Comparison of ENCODE assay signal across 5 fruit fly cellular contexts in the genomic region with DNA sequence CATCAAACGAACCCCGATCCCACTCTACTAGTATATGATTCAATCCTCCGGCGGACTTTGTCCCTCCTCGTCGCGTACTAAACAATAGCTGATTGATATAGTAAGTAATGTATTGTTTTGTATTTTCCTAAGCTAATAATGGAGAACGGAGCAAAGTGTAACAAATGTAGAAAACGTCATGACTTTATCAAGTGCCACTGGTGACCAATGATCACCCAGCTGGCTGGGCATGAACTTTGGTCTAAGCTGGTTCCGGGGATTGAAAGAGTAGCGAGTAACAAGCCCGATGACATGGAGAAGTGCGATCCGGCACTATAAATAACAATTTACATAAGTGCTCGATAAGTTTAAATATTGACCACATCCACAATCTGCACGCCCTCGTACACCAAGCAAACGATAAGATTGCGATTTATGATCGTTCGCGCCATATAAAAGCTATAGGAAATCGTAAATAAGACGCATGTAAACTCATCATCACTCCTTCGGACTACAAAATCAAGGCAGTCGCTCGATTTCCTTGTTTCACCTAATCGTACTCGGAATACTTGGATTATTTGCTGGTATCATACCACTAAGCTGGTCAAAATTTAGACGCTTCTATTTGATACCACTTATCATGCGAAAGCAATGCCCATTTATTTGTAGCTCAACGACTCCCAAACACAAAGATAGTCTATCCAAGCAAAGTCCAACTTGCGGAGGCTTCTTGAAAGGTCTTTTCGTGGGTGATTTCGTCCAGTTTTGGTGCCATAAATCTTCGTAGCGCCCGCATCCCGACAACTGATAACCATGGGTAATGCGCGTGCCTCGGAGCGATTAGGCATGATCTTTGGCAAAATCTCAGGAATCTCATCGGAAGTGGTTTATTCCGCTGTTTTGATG.
TF ChIP-seq lines count a peak whose summit lies in the region.

No protein-coding gene starts in this region.

- no peak for TF ChIP-seq CTCF in whole organism, embryonic (GFP tag; optimal IDR thresholded peaks at IDR 0.05; lab: Kevin White, UChicago)

TF ChIP-seq in whole organism, adult, 20 proteins besides CTCF, POLR2A, EP300 and RAD21:
- no peak for TF ChIP-seq CG33017 (tag; optimal IDR thresholded peaks at IDR 0.05; lab: Kevin White, UChicago)
- no peak for TF ChIP-seq ovo (GFP tag; optimal IDR thresholded peaks at IDR 0.05; lab: Kevin White, UChicago)
- TF ChIP-seq Crg-1 (GFP tag; optimal IDR thresholded peaks at IDR 0.05; lab: Kevin White, UChicago), result no peak
- no peak for TF ChIP-seq Clk (GFP tag; optimal IDR thresholded peaks at IDR 0.05; lab: Kevin White, UChicago)
- no peak for TF ChIP-seq cnc (optimal IDR thresholded peaks at IDR 0.05; lab: Kevin White, UChicago)
- peak; percentile 72 for TF ChIP-seq CG12768 (GFP tag; optimal IDR thresholded peaks at IDR 0.05; lab: Kevin White, UChicago)
- TF ChIP-seq CG14711 (tag; optimal IDR thresholded peaks at IDR 0.05; lab: Kevin White, UChicago), result no peak
- TF ChIP-seq CG7045 (GFP tag; optimal IDR thresholded peaks at IDR 0.05; lab: Kevin White, UChicago), result peak; percentile 0
- TF ChIP-seq toe (GFP tag; optimal IDR thresholded peaks at IDR 0.05; lab: Kevin White, UChicago), result no peak
- no peak for TF ChIP-seq pad (GFP tag; optimal IDR thresholded peaks at IDR 0.05; lab: Kevin White, UChicago)
- no peak for TF ChIP-seq CG5204 (GFP tag; optimal IDR thresholded peaks at IDR 0.05; lab: Kevin White, UChicago)
- no peak for TF ChIP-seq CG7101 (tag; optimal IDR thresholded peaks at IDR 0.05; lab: Kevin White, UChicago)
- TF ChIP-seq cic (GFP tag; optimal IDR thresholded peaks at IDR 0.05; lab: Kevin White, UChicago), result peak; percentile 19
- no peak for TF ChIP-seq tj (GFP tag; optimal IDR thresholded peaks at IDR 0.05; lab: Kevin White, UChicago)
- TF ChIP-seq Mnt (GFP tag; optimal IDR thresholded peaks at IDR 0.05; lab: Kevin White, UChicago), result no peak

TF ChIP-seq in whole organism, embryonic, 481 proteins besides CTCF, POLR2A, EP300 and RAD21 (continues in another document):
- TF ChIP-seq klu (GFP tag; IDR thresholded peaks at IDR 0.05; lab: Robert Waterston, UW) (no peak), Hr51 (GFP tag; optimal IDR thresholded peaks at IDR 0.05; lab: Kevin White, UChicago) (no peak), mirr (GFP tag; optimal IDR thresholded peaks at IDR 0.05; lab: Kevin White, UChicago) (peak; percentile 55), sd (tag; optimal IDR thresholded peaks at IDR 0.05; lab: Kevin White, UChicago) (peak; percentile 56), Pdp1 (GFP tag; optimal IDR thresholded peaks at IDR 0.05; lab: Kevin White, UChicago) (peak in 1 of 2 experiments; percentile 36), sug (tag; optimal IDR thresholded peaks at IDR 0.05; lab: Kevin White, UChicago) (peak; percentile 65), CG13296 (GFP tag; optimal IDR thresholded peaks at IDR 0.05; lab: Kevin White, UChicago) (peak; percentile 29), gro (GFP tag; optimal IDR thresholded peaks at IDR 0.05; lab: Kevin White, UChicago) (peak; percentile 4), nom (GFP tag; optimal IDR thresholded peaks at IDR 0.05; lab: Kevin White, UChicago) (peak; percentile 60), CG7556 (GFP tag; optimal IDR thresholded peaks at IDR 0.05; lab: Kevin White, UChicago) (no peak), corto (GFP tag; optimal IDR thresholded peaks at IDR 0.05; lab: Kevin White, UChicago) (peak; percentile 58), Mad (GFP tag; optimal IDR thresholded peaks at IDR 0.05; lab: Kevin White, UChicago) (no peak), CG2678 (tag; optimal IDR thresholded peaks at IDR 0.05; lab: Kevin White, UChicago) (peak; percentile 3), CG18011 (GFP tag; optimal IDR thresholded peaks at IDR 0.05; lab: Kevin White, UChicago) (peak; percentile 56), CG32532 (GFP tag; IDR thresholded peaks at IDR 0.05; lab: Robert Waterston, UW) (no peak), CG10543 (GFP tag; optimal IDR thresholded peaks at IDR 0.05; lab: Kevin White, UChicago) (peak; percentile 39), CG13894 (tag; optimal IDR thresholded peaks at IDR 0.05; lab: Kevin White, UChicago) (peak; percentile 25)

TF ChIP-seq in whole organism, prepupa, 60 proteins besides CTCF, POLR2A, EP300 and RAD21 (continues in another document):
- TF ChIP-seq CG6792 (GFP tag; optimal IDR thresholded peaks at IDR 0.05; lab: Kevin White, UChicago) (no peak), dsx (GFP tag; optimal IDR thresholded peaks at IDR 0.05; lab: Kevin White, UChicago; ENCODE audit: poor library complexity, severe bottlenecking) (no peak), lz (GFP tag; optimal IDR thresholded peaks at IDR 0.05; lab: Kevin White, UChicago) (no peak), salr (GFP tag; optimal IDR thresholded peaks at IDR 0.05; lab: Kevin White, UChicago) (no peak), CG15336 (GFP tag; IDR thresholded peaks at IDR 0.05; lab: Robert Waterston, UW) (no peak), ss (GFP tag; optimal IDR thresholded peaks at IDR 0.05; lab: Kevin White, UChicago) (peak; percentile 46 to 49), Eip75B (GFP tag; optimal IDR thresholded peaks at IDR 0.05; lab: Kevin White, UChicago) (no peak), OdsH (GFP tag; optimal IDR thresholded peaks at IDR 0.05; lab: Kevin White, UChicago) (no peak), Hr38 (GFP tag; optimal IDR thresholded peaks at IDR 0.05; lab: Kevin White, UChicago) (no peak), CG32006 (GFP tag; optimal IDR thresholded peaks at IDR 0.05; lab: Kevin White, UChicago) (no peak), CG6854 (GFP tag; optimal IDR thresholded peaks at IDR 0.05; lab: Kevin White, UChicago) (peak; percentile 10), CG4318 (GFP tag; optimal IDR thresholded peaks at IDR 0.05; lab: Kevin White, UChicago) (no peak), Hr4 (GFP tag; optimal IDR thresholded peaks at IDR 0.05; lab: Kevin White, UChicago) (no peak), CG3919 (GFP tag; optimal IDR thresholded peaks at IDR 0.05; lab: Kevin White, UChicago) (peak; percentile 4), Eip93F (GFP tag; optimal IDR thresholded peaks at IDR 0.05; lab: Kevin White, UChicago) (no peak), CG6163 (GFP tag; IDR thresholded peaks at IDR 0.05; lab: Robert Waterston, UW) (no peak), Ets96B (tag; optimal IDR thresholded peaks at IDR 0.05; lab: Kevin White, UChicago) (no peak), fkh (GFP tag; optimal IDR thresholded peaks at IDR 0.05; lab: Kevin White, UChicago) (no peak)

TF ChIP-seq in whole organism, pupa, 21 proteins besides CTCF, POLR2A, EP300 and RAD21:
- TF ChIP-seq rn (GFP tag; IDR thresholded peaks at IDR 0.05; lab: Robert Waterston, UW), result no peak
- no peak; the same call in 1 of the 2 replicates for TF ChIP-seq Ets98B (GFP tag; IDR thresholded peaks at IDR 0.05; lab: Robert Waterston, UW)
- peak; percentile 23 for TF ChIP-seq CG8301 (tag; optimal IDR thresholded peaks at IDR 0.05; lab: Kevin White, UChicago)
- TF ChIP-seq CG17806 (tag; optimal IDR thresholded peaks at IDR 0.05; lab: Kevin White, UChicago), result no peak
- TF ChIP-seq CG14655 (GFP tag; optimal IDR thresholded peaks at IDR 0.05; lab: Kevin White, UChicago), result peak; percentile 31
- TF ChIP-seq Snoo (tag; optimal IDR thresholded peaks at IDR 0.05; lab: Kevin White, UChicago), result no peak
- TF ChIP-seq CG4496 (GFP tag; IDR thresholded peaks at IDR 0.05; lab: Robert Waterston, UW), result no peak
- TF ChIP-seq CG13204 (GFP tag; optimal IDR thresholded peaks at IDR 0.05; lab: Kevin White, UChicago), result peak; percentile 25
- no peak for TF ChIP-seq CG15710 (tag; optimal IDR thresholded peaks at IDR 0.05; lab: Kevin White, UChicago)
- peak; percentile 47; the same call in 1 of the 2 replicates for TF ChIP-seq CG12605 (GFP tag; IDR thresholded peaks at IDR 0.05; lab: Robert Waterston, UW)
- no peak for TF ChIP-seq CG32121 (GFP tag; IDR thresholded peaks at IDR 0.05; lab: Robert Waterston, UW)
- TF ChIP-seq fd96Ca (GFP tag; IDR thresholded peaks at IDR 0.05; lab: Robert Waterston, UW), result no peak
- no peak for TF ChIP-seq gl (tag; optimal IDR thresholded peaks at IDR 0.05; lab: Kevin White, UChicago)
- TF ChIP-seq Pif1B (GFP tag; optimal IDR thresholded peaks at IDR 0.05; lab: Kevin White, UChicago), result peak; percentile 17
- TF ChIP-seq CG9948 (tag; optimal IDR thresholded peaks at IDR 0.05; lab: Kevin White, UChicago), result no peak
- TF ChIP-seq Pif1A (GFP tag; optimal IDR thresholded peaks at IDR 0.05; lab: Kevin White, UChicago), result peak; percentile 2

TF ChIP-seq in whole organism, wandering third instar larva, 38 proteins besides CTCF, POLR2A, EP300 and RAD21:
- no peak for TF ChIP-seq Hr83 (GFP tag; optimal IDR thresholded peaks at IDR 0.05; lab: Kevin White, UChicago; ENCODE audit: poor library complexity, severe bottlenecking)
- peak; percentile 1 for TF ChIP-seq Sp1 (GFP tag; optimal IDR thresholded peaks at IDR 0.05; lab: Kevin White, UChicago)
- no peak for TF ChIP-seq CG9705 (GFP tag; optimal IDR thresholded peaks at IDR 0.05; lab: Kevin White, UChicago)
- TF ChIP-seq rgr (GFP tag; optimal IDR thresholded peaks at IDR 0.05; lab: Kevin White, UChicago), result no peak
- no peak for TF ChIP-seq HLH106 (tag; optimal IDR thresholded peaks at IDR 0.05; lab: Kevin White, UChicago)
- no peak for TF ChIP-seq psq (GFP tag; optimal IDR thresholded peaks at IDR 0.05; lab: Kevin White, UChicago)
- TF ChIP-seq dmrt93B (GFP tag; optimal IDR thresholded peaks at IDR 0.05; lab: Kevin White, UChicago), result no peak
- no peak for TF ChIP-seq Rel (GFP tag; optimal IDR thresholded peaks at IDR 0.05; lab: Kevin White, UChicago)
- TF ChIP-seq Rel (tag; optimal IDR thresholded peaks at IDR 0.05; lab: Kevin White, UChicago), result no peak
- peak; percentile 28 for TF ChIP-seq h (GFP tag; optimal IDR thresholded peaks at IDR 0.05; lab: Kevin White, UChicago)
- no peak for TF ChIP-seq br (GFP tag; optimal IDR thresholded peaks at IDR 0.05; lab: Kevin White, UChicago)
- TF ChIP-seq lola (GFP tag; optimal IDR thresholded peaks at IDR 0.05; lab: Kevin White, UChicago), result no peak
- TF ChIP-seq pan (optimal IDR thresholded peaks at IDR 0.05; lab: Kevin White, UChicago), result no peak
- no peak for TF ChIP-seq jim (GFP tag; optimal IDR thresholded peaks at IDR 0.05; lab: Kevin White, UChicago)
